Fruit fly (Drosophila melanogaster): ENCODE results near the gene CG32808.

Gene CG32808

DNA sequence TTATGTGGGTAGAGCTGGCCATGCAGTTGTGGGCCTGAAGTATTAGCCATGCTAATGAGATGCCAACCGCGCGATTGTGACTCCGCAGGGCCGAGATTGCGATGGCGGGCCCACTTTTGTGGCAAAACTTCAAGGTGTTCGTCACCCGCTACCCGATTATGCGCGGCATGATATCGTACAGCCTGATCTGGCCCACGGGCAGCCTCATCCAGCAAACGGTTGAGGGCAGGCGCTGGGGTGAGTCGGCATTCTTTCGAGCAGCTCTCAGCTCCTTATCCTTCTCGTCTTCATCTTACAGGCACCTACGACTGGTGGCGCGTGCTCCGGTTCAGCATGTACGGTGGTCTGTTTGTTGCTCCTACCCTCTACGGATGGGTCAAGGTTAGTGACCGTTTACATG, at the start of gene CG32808:
CG32808 (minus strand) TSS at position 101 of the 400 bp plus-strand sequence.
- TF ChIP-seq CG8478 (optimal IDR thresholded peaks at IDR 0.05), result no peak
- no peak for TF ChIP-seq pan (optimal IDR thresholded peaks at IDR 0.05)
- TF ChIP-seq psq (optimal IDR thresholded peaks at IDR 0.05), result no peak
- no peak for TF ChIP-seq usp (GFP tag; optimal IDR thresholded peaks at IDR 0.05)
- no peak for TF ChIP-seq Dll (optimal IDR thresholded peaks at IDR 0.05)
- TF ChIP-seq EcR (GFP tag; optimal IDR thresholded peaks at IDR 0.05), result no peak

DNA sequence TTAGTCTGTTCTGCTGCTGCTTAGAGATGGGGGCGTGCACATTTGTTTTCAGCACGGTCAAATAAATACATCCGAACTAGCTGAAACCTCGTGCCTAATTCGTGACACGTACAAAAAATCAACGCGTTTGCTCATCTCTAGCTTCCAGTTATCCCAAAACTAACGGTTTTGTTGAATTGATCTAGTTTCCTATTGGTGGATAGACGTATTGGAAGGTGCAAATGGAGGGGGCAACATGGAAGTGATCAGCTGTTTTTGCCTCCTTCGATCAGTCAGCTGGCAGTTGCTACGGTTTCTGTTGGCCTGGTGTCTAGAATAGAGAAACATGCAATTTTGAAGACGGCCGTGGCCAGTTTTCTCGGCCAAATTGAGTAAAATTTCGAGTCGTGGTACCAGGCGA, 48.0 kb upstream of the CG32808 start:
- no peak for TF ChIP-seq CG8478 (optimal IDR thresholded peaks at IDR 0.05)
- TF ChIP-seq Dll (optimal IDR thresholded peaks at IDR 0.05), result no peak
- no peak for TF ChIP-seq psq (optimal IDR thresholded peaks at IDR 0.05)
- no peak for TF ChIP-seq EcR (GFP tag; optimal IDR thresholded peaks at IDR 0.05)
- no peak for TF ChIP-seq pan (optimal IDR thresholded peaks at IDR 0.05)
- TF ChIP-seq usp (GFP tag; optimal IDR thresholded peaks at IDR 0.05), result no peak

DNA sequence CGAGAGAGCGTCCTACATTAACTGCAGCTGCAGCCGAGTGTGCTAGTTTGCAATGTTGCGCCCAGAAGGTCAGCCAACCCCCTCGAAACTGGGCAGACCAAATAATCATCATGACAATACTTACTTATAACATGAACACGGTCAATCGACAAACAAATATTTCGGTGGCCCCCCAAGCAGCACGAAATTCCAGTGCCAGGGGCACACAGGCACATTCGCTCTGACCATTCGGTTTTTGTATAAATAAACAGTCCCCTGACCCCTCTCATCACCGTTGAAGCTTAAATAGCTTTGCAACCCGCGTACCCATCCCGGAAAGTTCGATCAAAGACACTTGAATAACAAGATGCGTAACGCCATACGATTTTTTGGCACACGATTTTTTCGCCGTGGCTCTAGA, 44.2 kb upstream of the CG32808 start:
- no peak for TF ChIP-seq EcR (GFP tag; optimal IDR thresholded peaks at IDR 0.05)

DNA sequence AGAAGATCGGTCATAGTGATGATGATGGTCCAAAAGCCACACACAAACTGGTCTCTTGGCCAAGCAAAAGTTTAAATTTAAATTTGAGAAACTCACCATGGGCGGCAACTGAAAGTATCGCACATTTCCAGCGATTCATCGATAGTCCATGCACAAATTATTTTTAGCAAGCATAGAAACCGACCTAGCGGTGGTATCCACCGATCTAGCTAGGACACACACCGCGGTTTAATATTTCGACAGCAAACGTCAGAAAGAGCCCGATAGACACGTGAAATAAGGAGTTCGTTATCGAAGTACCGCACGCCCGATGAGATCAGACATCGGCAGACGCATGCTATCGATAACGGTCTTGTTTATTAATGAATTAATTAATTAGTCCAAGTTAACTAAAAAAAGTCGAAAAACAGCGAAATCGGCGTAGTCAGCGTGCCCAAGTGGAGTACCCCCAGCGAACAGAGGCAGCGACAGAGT, 43.2 kb upstream of the CG32808 start, which contains the start of gene CG14795:
CG14795 (minus strand) TSS at position 51 of the 474 bp plus-strand sequence.
- TF ChIP-seq EcR (GFP tag; optimal IDR thresholded peaks at IDR 0.05) (no peak), psq (optimal IDR thresholded peaks at IDR 0.05) (no peak), CG8478 (optimal IDR thresholded peaks at IDR 0.05) (no peak), usp (GFP tag; optimal IDR thresholded peaks at IDR 0.05) (no peak), Dll (optimal IDR thresholded peaks at IDR 0.05) (no peak), pan (optimal IDR thresholded peaks at IDR 0.05) (no peak)

DNA sequence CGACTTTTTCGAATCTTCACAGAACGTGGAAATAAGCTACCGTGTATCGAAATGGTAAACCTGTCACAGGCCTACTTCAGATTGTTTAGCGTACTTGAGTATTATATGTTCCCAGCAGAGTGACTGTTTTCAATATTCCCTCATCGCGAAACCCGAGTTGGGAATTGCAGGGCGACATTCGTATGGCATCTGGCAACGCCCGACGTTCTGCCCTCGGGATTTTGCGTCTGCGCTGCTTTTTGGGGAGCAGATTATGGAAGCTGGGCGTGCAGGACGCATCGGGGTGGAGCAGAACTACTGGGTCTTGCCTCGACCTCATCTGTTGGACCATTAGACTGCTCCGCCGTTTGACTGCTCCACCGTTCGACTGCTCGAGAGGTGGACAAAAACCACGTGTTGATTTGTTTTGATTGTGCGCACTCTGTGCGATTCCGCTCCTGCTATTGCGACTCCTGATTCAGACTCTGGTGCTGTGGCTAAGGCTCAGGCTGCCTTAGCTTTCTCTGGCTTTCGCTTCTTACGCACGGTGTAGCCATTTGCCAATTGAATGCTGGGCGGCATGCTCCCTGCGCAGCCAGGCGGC, 38.7 kb upstream of the CG32808 start:
- TF ChIP-seq EcR (GFP tag; optimal IDR thresholded peaks at IDR 0.05) (no peak), Dll (optimal IDR thresholded peaks at IDR 0.05) (no peak), psq (optimal IDR thresholded peaks at IDR 0.05) (no peak), CG8478 (optimal IDR thresholded peaks at IDR 0.05) (no peak), pan (optimal IDR thresholded peaks at IDR 0.05) (no peak), usp (GFP tag; optimal IDR thresholded peaks at IDR 0.05) (no peak)

DNA sequence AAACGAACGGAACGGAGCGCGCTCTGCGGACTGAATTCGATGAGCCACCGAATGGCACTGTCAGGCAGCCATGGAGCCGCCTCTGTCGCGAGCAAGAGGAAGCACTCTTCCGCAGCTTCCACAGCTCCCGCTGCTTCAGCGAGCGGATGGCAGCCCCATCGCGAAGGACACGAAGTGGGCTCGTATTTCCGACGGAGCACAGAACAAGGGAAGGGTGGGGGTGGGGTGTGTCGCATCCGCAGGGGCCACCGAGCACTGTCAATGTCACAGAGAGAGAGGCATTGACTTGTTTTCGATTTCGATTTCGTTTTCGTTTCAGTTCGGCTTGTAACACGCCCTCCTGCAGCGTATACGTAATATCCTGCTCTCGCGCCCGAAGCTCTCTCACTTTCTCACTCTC, 38.1 kb upstream of the CG32808 start, which contains the start of gene Nmdar2:
Nmdar2 (minus strand) TSS at position 59 of the 400 bp plus-strand sequence.
- TF ChIP-seq psq (optimal IDR thresholded peaks at IDR 0.05) (no peak), pan (optimal IDR thresholded peaks at IDR 0.05) (no peak), usp (GFP tag; optimal IDR thresholded peaks at IDR 0.05) (no peak)

DNA sequence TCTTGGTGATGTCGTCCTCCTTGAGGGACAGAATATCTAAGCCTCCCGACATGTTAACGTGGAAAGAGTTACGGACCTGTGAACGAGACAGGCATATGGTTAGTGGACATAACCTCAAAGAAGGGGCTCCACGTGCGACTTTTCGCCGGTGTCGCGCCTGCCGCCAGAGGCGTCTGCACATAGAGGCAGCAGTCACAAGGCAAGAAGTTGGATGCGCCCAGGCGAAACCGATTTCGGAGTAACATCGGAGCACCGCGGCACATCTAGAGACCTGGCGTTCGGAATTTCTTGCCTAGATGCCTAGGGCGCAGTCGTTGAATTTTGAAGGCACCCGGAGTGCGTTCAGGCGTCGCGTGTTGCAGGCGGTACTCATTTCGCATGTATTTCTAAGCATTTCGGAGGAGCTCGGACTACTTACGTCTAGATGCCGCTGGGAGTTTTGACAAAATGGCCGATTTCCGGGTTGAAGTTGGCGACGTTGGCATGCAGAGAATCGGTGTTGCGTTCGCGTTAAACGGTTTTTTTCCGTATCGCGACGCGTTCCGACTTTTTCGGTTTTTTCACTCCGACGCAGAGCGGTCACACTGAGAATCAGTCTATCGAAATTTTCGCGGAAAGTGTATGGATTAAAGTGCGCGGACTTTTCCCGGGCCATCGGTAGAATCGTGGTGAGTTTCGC, 13.4 kb upstream of the CG32808 start, which contains the start of the genes sta and inc:
sta (minus strand) TSS at position 574 of the 679 bp plus-strand sequence.
inc (plus strand) TSS at position 640 of the 679 bp plus-strand sequence.
- TF ChIP-seq psq (optimal IDR thresholded peaks at IDR 0.05) (no peak), CG8478 (optimal IDR thresholded peaks at IDR 0.05) (no peak), pan (optimal IDR thresholded peaks at IDR 0.05) (no peak), EcR (GFP tag; optimal IDR thresholded peaks at IDR 0.05) (no peak), Dll (optimal IDR thresholded peaks at IDR 0.05) (no peak), usp (GFP tag; optimal IDR thresholded peaks at IDR 0.05) (no peak)

DNA sequence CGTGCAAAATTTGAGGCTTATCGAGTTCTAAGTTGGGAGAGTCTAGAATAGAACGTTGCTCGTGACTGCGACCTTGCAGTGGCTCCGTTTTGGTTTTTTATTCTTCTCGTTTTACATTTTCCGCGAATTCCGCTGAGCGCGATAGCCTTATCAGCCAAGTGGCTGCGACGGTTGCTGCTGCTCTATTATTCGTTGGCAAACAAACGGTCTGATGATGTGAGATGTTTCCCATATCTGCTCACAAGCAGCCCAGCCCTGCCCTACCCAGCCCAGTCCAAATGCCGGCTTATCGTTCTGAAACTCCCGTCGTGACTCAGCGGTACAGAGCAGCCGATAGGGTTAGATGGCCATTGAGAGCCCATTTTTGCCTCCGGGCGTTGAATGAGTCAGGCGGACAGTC, 10.8 kb upstream of the CG32808 start:
- TF ChIP-seq psq (optimal IDR thresholded peaks at IDR 0.05) (no peak), pan (optimal IDR thresholded peaks at IDR 0.05) (no peak), usp (GFP tag; optimal IDR thresholded peaks at IDR 0.05) (no peak), CG8478 (optimal IDR thresholded peaks at IDR 0.05) (no peak), Dll (optimal IDR thresholded peaks at IDR 0.05) (no peak)

DNA sequence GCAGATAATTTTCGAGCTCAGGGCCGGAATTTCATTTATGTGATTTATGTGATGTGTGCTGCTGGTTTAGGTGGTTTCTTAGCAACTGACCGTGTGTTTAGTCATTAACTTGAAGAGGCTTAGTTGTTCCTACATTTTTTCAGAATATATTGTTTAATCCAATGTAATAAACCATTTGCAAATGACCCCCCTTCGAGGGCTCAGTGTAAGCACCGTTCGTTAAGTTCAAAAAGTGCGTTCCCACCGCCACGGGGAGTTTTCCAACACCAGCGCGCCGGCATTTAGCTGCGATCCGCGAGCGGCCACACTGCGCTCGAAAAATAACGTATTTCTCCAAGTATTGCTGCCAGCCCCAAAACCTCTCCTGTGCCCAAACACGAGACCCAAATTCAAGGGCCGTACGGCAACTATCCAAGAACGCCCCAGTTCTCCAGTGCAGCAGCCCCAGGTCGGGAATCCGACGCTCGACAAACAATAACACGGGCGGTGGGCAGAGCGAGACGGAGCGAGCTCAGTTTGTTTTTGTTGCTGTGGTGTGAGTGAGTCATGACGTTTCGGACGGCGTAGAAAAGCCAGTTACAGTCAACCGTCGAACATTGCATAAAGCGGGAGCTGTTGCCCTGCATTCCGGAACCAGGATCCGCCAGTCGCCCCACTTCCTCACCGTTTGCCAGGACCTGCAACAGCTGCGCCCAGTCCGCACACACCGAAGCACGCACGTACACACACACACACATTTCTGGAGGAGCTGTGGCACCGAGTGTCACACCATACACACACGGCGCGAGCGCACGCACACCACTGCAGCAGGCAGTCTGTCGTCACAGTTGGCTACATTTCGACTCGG, 8.9 kb upstream of the CG32808 start, which contains the start of gene rush:
rush (plus strand) TSS at position 277 of the 847 bp plus-strand sequence.
- TF ChIP-seq psq (optimal IDR thresholded peaks at IDR 0.05) (no peak), CG8478 (optimal IDR thresholded peaks at IDR 0.05) (no peak), pan (optimal IDR thresholded peaks at IDR 0.05) (no peak), EcR (GFP tag; optimal IDR thresholded peaks at IDR 0.05) (no peak), Dll (optimal IDR thresholded peaks at IDR 0.05) (no peak), usp (GFP tag; optimal IDR thresholded peaks at IDR 0.05) (no peak)

DNA sequence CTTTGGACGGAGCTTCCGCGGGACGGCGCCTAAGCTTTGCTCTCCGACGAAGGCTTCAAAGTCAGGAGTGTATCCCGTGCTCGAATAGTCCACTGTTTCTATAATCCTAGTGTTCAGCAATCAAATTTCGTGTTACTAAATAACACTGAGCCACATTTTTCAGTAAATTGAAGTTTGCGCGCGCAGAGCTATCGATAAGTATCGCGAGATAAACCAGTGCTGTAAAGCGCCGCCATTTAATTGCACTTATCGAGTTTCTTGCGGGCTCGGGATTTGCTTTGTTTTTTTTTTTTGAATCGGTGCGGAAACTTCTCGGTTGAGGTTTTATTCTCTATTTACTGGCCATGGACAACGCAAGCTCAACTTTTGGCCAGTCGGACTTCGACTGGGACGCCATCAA, 7.2 kb upstream of the CG32808 start, which contains the start of the genes Rab27 and mei-38:
Rab27 (minus strand) TSS at position 127 of the 400 bp plus-strand sequence.
mei-38 (plus strand) TSS at position 216 of the 400 bp plus-strand sequence.
- TF ChIP-seq EcR (GFP tag; optimal IDR thresholded peaks at IDR 0.05) (no peak), CG8478 (optimal IDR thresholded peaks at IDR 0.05) (no peak), Dll (optimal IDR thresholded peaks at IDR 0.05) (no peak), pan (optimal IDR thresholded peaks at IDR 0.05) (no peak), usp (GFP tag; optimal IDR thresholded peaks at IDR 0.05) (no peak), psq (optimal IDR thresholded peaks at IDR 0.05) (no peak)

DNA sequence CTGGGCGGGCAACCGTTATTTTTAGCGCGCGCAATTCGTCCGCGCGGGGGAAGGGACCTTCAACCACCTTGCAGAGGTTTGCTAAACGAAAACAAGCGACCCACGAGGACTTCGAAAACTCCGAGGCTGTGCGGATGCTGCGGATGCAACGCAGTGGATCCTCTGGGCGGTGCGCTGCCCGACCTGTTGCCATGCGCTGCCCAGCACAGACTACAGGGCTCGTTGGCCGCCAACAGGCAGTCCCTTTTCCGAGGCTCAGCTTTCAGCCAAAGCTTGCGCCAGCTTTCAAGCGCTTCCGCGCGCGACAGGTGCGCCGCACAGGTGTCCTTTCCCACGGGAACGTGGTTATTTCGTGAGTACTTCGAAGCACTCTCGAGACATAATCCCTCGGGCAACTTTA, 6.8 kb upstream of the CG32808 start:
- no peak for TF ChIP-seq CG8478 (optimal IDR thresholded peaks at IDR 0.05)
- TF ChIP-seq Dll (optimal IDR thresholded peaks at IDR 0.05), result no peak
- no peak for TF ChIP-seq psq (optimal IDR thresholded peaks at IDR 0.05)
- TF ChIP-seq EcR (GFP tag; optimal IDR thresholded peaks at IDR 0.05), result no peak
- TF ChIP-seq usp (GFP tag; optimal IDR thresholded peaks at IDR 0.05), result no peak
- no peak for TF ChIP-seq pan (optimal IDR thresholded peaks at IDR 0.05)
